Worm (Caenorhabditis elegans) whole organism, L4 larva: ENCODE results near the gene rig-4.

ENCODE experiments used
- F37D6.2 ChIP-seq: sonication (generic microtip); optimal IDR thresholded peaks from 2 replicates; lab custom pipeline; 2016; ENCODE audit warnings: mild to moderate bottlenecking, missing genetic modification characterization, missing compliant biosample characterization
- R02D3.7 ChIP-seq: fragments of 150-350 bp; sonication (generic microtip); optimal IDR thresholded peaks from 3 replicates; lab custom pipeline; 2014; ENCODE audit warnings: missing biosample characterization, missing genetic modification characterization
- T20F7.1 ChIP-seq: fragments of 200-800 bp; sonication (Bioruptor generic); optimal IDR thresholded peaks from 2 replicates; lab custom pipeline; 2018; ENCODE audit warnings: mild to moderate bottlenecking, missing genetic modification characterization, missing compliant biosample characterization
- Y105C5A.15 ChIP-seq: fragments of 200-800 bp; sonication (Bioruptor generic); IDR thresholded peaks from 2 replicates; pipeline ENCODE4 v1.3.6; 2022; ENCODE audit warnings: missing genetic modification characterization, missing compliant biosample characterization
- Y75B8A.6 ChIP-seq: fragments of 200-800 bp; sonication (Bioruptor generic); IDR thresholded peaks from 2 replicates; pipeline ENCODE4 v1.3.6; 2022; ENCODE audit warnings: missing genetic modification reagents, missing genetic modification characterization, missing compliant biosample characterization
- aly-2 ChIP-seq: sonication (generic microtip); optimal IDR thresholded peaks from 2 replicates; lab custom pipeline; 2018; ENCODE audit warnings: missing biosample characterization, missing genetic modification characterization
- arid-1 ChIP-seq: fragments of 200-800 bp; sonication (Bioruptor generic); conservative IDR thresholded peaks from 2 replicates; pipeline ENCODE4 v1.3.6; 2022; ENCODE audit warnings: missing genetic modification reagents, missing genetic modification characterization, missing compliant biosample characterization
- ceh-28 ChIP-seq: fragments of 150-350 bp; optimal IDR thresholded peaks from 2 replicates; lab custom pipeline; 2014; ENCODE audit warnings: missing biosample characterization, missing genetic modification reagents, missing genetic modification characterization
- ceh-32 ChIP-seq: sonication (generic microtip); optimal IDR thresholded peaks from 2 replicates; lab custom pipeline; 2016; ENCODE audit warnings: mild to moderate bottlenecking, missing genetic modification characterization, missing compliant biosample characterization; ENCODE audit not compliant: poor library complexity
- ces-1 ChIP-seq: fragments of 150-350 bp; sonication (generic microtip); optimal IDR thresholded peaks from 4 replicates; lab custom pipeline; 2014; ENCODE audit warnings: missing biosample characterization, missing genetic modification reagents, missing genetic modification characterization
- cey-2 ChIP-seq: sonication (generic microtip); optimal IDR thresholded peaks from 3 replicates; lab custom pipeline; 2017; ENCODE audit warnings: missing genetic modification characterization, mild to moderate bottlenecking, missing compliant biosample characterization, antibody characterized with exemption, borderline replicate concordance; ENCODE audit not compliant: insufficient read depth
- dmd-6 ChIP-seq: fragments of 200-800 bp; sonication (Bioruptor generic); IDR thresholded peaks from 2 replicates; pipeline ENCODE4 v1.3.6; 2022; ENCODE audit warnings: missing genetic modification reagents, missing genetic modification characterization, missing compliant biosample characterization
- dmd-8 ChIP-seq: fragments of 200-800 bp; sonication (Bioruptor generic); IDR thresholded peaks from 2 replicates; pipeline ENCODE4 v1.3.6; 2022; ENCODE audit warnings: missing genetic modification characterization, missing compliant biosample characterization
- dmd-9 ChIP-seq: fragments of 200-800 bp; sonication (Bioruptor generic); IDR thresholded peaks from 2 replicates; pipeline ENCODE4 v1.3.6; 2022; ENCODE audit warnings: missing genetic modification reagents, missing genetic modification characterization, missing compliant biosample characterization
- dpl-1 ChIP-seq: fragments of 150-350 bp; optimal IDR thresholded peaks from 2 replicates; lab custom pipeline; 2014; ENCODE audit warnings: missing biosample characterization, missing genetic modification reagents, missing genetic modification characterization
- duxl-1 ChIP-seq: sonication (generic microtip); optimal IDR thresholded peaks from 2 replicates; lab custom pipeline; 2016; ENCODE audit warnings: mild to moderate bottlenecking, missing genetic modification characterization, moderate library complexity, missing compliant biosample characterization; ENCODE audit not compliant: poor library complexity
- dve-1 ChIP-seq: sonication (generic microtip); optimal IDR thresholded peaks from 2 replicates; lab custom pipeline; 2017; ENCODE audit warnings: antibody characterized with exemption, mild to moderate bottlenecking, missing genetic modification characterization, missing compliant biosample characterization; ENCODE audit not compliant: insufficient read depth
- egl-27 ChIP-seq: sonication (generic microtip); optimal IDR thresholded peaks from 3 replicates; lab custom pipeline; 2017; ENCODE audit warnings: missing biosample characterization, missing genetic modification reagents, missing genetic modification characterization
- egl-43 ChIP-seq: fragments of 200-800 bp; sonication (Bioruptor generic); IDR thresholded peaks from 2 replicates; pipeline ENCODE4 v1.3.6; 2022; ENCODE audit warnings: missing genetic modification reagents, missing genetic modification characterization, missing compliant biosample characterization
- fkh-10 ChIP-seq: fragments of 150-350 bp; optimal IDR thresholded peaks from 2 replicates; lab custom pipeline; 2014; ENCODE audit warnings: missing biosample characterization, missing genetic modification reagents, missing genetic modification characterization
- gei-8 ChIP-seq: fragments of 200-800 bp; sonication (Bioruptor generic); optimal IDR thresholded peaks from 2 replicates; lab custom pipeline; 2018; ENCODE audit warnings: mild to moderate bottlenecking, missing genetic modification characterization, missing compliant biosample characterization
- hlh-11 ChIP-seq: fragments of 200-800 bp; sonication (Bioruptor generic); optimal IDR thresholded peaks from 2 replicates; lab custom pipeline; 2018; ENCODE audit warnings: mild to moderate bottlenecking, missing genetic modification characterization, missing compliant biosample characterization
- hmg-1.1 ChIP-seq: fragments of 200-800 bp; sonication (Bioruptor generic); IDR thresholded peaks from 2 replicates; pipeline ENCODE4 v1.3.6; 2022; ENCODE audit warnings: missing genetic modification reagents, missing genetic modification characterization, missing compliant biosample characterization
- jun-1 ChIP-seq: fragments of 150-350 bp; optimal IDR thresholded peaks from 2 replicates; lab custom pipeline; 2014; ENCODE audit warnings: missing biosample characterization, missing genetic modification reagents, missing genetic modification characterization
- lin-13 ChIP-seq: fragments of 150-350 bp; optimal IDR thresholded peaks from 2 replicates; lab custom pipeline; 2014; ENCODE audit warnings: missing biosample characterization, missing genetic modification reagents, missing genetic modification characterization
- lsy-2 ChIP-seq, 2 experiments: fragments of 150-350 bp in 1 of 2; sonication (generic microtip) in 1 of 2; optimal IDR thresholded peaks; 2 replicates each; lab custom pipeline; 2014 to 2017; ENCODE audit warnings: missing biosample characterization in 2 of 2, missing genetic modification characterization in 2 of 2
- madf-5 ChIP-seq, 2 experiments: fragments of 200-800 bp; sonication (Bioruptor generic); IDR thresholded peaks; 2 replicates each; pipeline ENCODE4 v1.3.6; 2022; ENCODE audit warnings: missing compliant biosample characterization in 2 of 2, missing genetic modification characterization in 2 of 2
- mdl-1 ChIP-seq, 2 experiments: fragments of 150-350 bp in 1 of 2; sonication (generic microtip) in 1 of 2; optimal IDR thresholded peaks; 2 replicates each; lab custom pipeline; 2014 to 2017; ENCODE audit warnings: missing biosample characterization in 2 of 2, missing genetic modification characterization in 2 of 2
- nhr-10 ChIP-seq: fragments of 150-350 bp; optimal IDR thresholded peaks from 2 replicates; lab custom pipeline; 2014; ENCODE audit warnings: missing biosample characterization, missing genetic modification characterization
- nhr-102 ChIP-seq: sonication (generic microtip); optimal IDR thresholded peaks from 2 replicates; lab custom pipeline; 2016; ENCODE audit warnings: mild to moderate bottlenecking, missing genetic modification characterization, moderate library complexity, missing compliant biosample characterization
- nhr-11 ChIP-seq: fragments of 150-350 bp; optimal IDR thresholded peaks from 2 replicates; lab custom pipeline; 2014; ENCODE audit warnings: missing biosample characterization, missing genetic modification characterization
- nhr-111 ChIP-seq: fragments of 200-800 bp; sonication (Bioruptor generic); optimal IDR thresholded peaks from 2 replicates; lab custom pipeline; 2018; ENCODE audit warnings: mild to moderate bottlenecking, missing genetic modification characterization, missing compliant biosample characterization
- nhr-28 ChIP-seq: fragments of 150-350 bp; optimal IDR thresholded peaks from 2 replicates; lab custom pipeline; 2014; ENCODE audit warnings: missing biosample characterization, missing genetic modification characterization
- nhr-76 ChIP-seq: fragments of 150-350 bp; optimal IDR thresholded peaks from 2 replicates; lab custom pipeline; 2014; ENCODE audit warnings: missing biosample characterization, missing genetic modification characterization
- pha-4 ChIP-seq, 2 experiments: fragments of 150-350 bp in 1 of 2; fragments of 200-800 bp in 1 of 2; sonication (Bioruptor generic) in 1 of 2; IDR thresholded peaks in 1 of 2; optimal IDR thresholded peaks in 1 of 2; 2 replicates each; pipeline versions ENCODE4 v1.3.6 to Lab custom; 2014 to 2022; ENCODE audit warnings: missing genetic modification characterization in 2 of 2, missing genetic modification reagents in 2 of 2, missing biosample characterization in 1 of 2, missing compliant biosample characterization in 1 of 2
- pqm-1 ChIP-seq: sonication (generic microtip); optimal IDR thresholded peaks from 2 replicates; lab custom pipeline; 2017; ENCODE audit warnings: missing biosample characterization, missing genetic modification characterization
- saeg-2 ChIP-seq: fragments of 200-800 bp; sonication (Bioruptor generic); IDR thresholded peaks from 2 replicates; pipeline ENCODE4 v1.3.6; 2022; ENCODE audit warnings: missing genetic modification reagents, missing genetic modification characterization, missing compliant biosample characterization
- sdz-12 ChIP-seq: fragments of 200-800 bp; sonication (Bioruptor generic); optimal IDR thresholded peaks from 2 replicates; lab custom pipeline; 2018; ENCODE audit warnings: mild to moderate bottlenecking, missing genetic modification characterization, missing compliant biosample characterization
- set-16 ChIP-seq: fragments of 200-800 bp; sonication (Bioruptor generic); IDR thresholded peaks from 2 replicates; pipeline ENCODE4 v1.3.6; 2022; ENCODE audit warnings: missing genetic modification reagents, missing genetic modification characterization, missing compliant biosample characterization
- tag-97 ChIP-seq: fragments of 200-800 bp; sonication (Bioruptor generic); IDR thresholded peaks from 2 replicates; pipeline ENCODE4 v1.3.6; 2022; ENCODE audit warnings: missing genetic modification characterization, missing compliant biosample characterization
- tra-1 ChIP-seq: fragments of 200-800 bp; sonication (Bioruptor generic); IDR thresholded peaks from 2 replicates; pipeline ENCODE4 v1.3.6; 2022; ENCODE audit warnings: missing genetic modification reagents, missing genetic modification characterization, missing compliant biosample characterization
- unc-39 ChIP-seq: sonication (generic microtip); optimal IDR thresholded peaks from 2 replicates; lab custom pipeline; 2017; ENCODE audit warnings: missing biosample characterization, missing genetic modification characterization
- unc-62 ChIP-seq, 3 experiments: fragments of 150-350 bp in 1 of 3; sonication (generic microtip); optimal IDR thresholded peaks in 2 of 3; peaks in 1 of 3; 1 replicate in 1 of 3; 2 replicates in 2 of 3; lab custom pipeline; 2014 to 2017; ENCODE audit warnings: missing biosample characterization in 3 of 3, missing genetic modification characterization in 3 of 3, missing genetic modification reagents in 3 of 3, missing genotype in 1 of 3
- zfp-2 ChIP-seq: sonication (generic microtip); optimal IDR thresholded peaks from 2 replicates; lab custom pipeline; 2016; ENCODE audit warnings: mild to moderate bottlenecking, missing genetic modification characterization, missing compliant biosample characterization
- zfp-3 ChIP-seq: fragments of 200-800 bp; sonication (Bioruptor generic); conservative IDR thresholded peaks from 2 replicates; pipeline ENCODE4 v1.3.6; 2022; ENCODE audit warnings: missing genetic modification reagents, missing genetic modification characterization, missing compliant biosample characterization
- zip-11 ChIP-seq: fragments of 200-800 bp; sonication (Bioruptor generic); IDR thresholded peaks from 2 replicates; pipeline ENCODE4 v1.3.6; 2022; ENCODE audit warnings: missing genetic modification characterization, missing compliant biosample characterization

The rig-4 gene

DNA sequence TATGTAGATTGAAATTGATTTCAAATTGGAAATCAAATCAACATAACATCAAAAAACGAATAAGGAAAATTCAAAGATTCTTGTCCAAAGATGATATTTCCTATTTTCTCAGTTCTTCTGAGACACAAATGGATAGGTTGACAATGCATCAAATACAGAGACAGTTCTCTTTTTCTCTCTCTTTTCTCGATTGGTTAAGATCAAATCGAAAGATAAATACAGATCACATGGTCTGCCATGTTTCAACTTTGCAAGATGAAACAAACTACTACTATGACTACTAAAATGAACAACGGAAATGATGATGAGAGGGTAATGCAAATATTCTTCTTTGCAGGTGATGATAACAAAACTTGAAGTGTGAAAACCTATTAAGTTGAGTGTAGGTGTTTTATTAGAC, 32.6 kb upstream of the rig-4 start (continued):
- no peak for TF ChIP-seq egl-43 (GFP tag; lab: Robert Waterston, UW)
- no peak for TF ChIP-seq dpl-1 (GFP tag; lab: Kevin White, UChicago)
- TF ChIP-seq mdl-1 (tag; optimal IDR thresholded peaks at IDR 0.05; lab: Kevin White, UChicago) = peak in 1 of 2 experiments; percentile 40
- no peak for TF ChIP-seq unc-39 (tag; lab: Kevin White, UChicago)
- TF ChIP-seq nhr-111 (GFP tag; lab: Kevin White, UChicago) = no peak
- TF ChIP-seq nhr-76 = no peak
- no peak for TF ChIP-seq dmd-9 (GFP tag; lab: Robert Waterston, UW)
- no peak for TF ChIP-seq gei-8 (GFP tag; lab: Kevin White, UChicago)
- TF ChIP-seq hlh-11 (tag; lab: Kevin White, UChicago) = no peak
- no peak for TF ChIP-seq dmd-8
- TF ChIP-seq nhr-10 (tag; lab: Kevin White, UChicago) = no peak
- no peak for TF ChIP-seq ceh-32 (tag; lab: Kevin White, UChicago)
- TF ChIP-seq Y75B8A.6 (GFP tag; lab: Robert Waterston, UW) = no peak
- TF ChIP-seq sdz-12 (GFP tag; lab: Kevin White, UChicago) = no peak
- no peak for TF ChIP-seq pha-4 (GFP tag; IDR thresholded peaks at IDR 0.05; lab: Robert Waterston, UW)
- TF ChIP-seq pha-4 (tag; optimal IDR thresholded peaks at IDR 0.05; lab: Kevin White, UChicago) = no peak
- TF ChIP-seq ces-1 (GFP tag; lab: Kevin White, UChicago) = no peak
- TF ChIP-seq egl-27 = no peak

DNA sequence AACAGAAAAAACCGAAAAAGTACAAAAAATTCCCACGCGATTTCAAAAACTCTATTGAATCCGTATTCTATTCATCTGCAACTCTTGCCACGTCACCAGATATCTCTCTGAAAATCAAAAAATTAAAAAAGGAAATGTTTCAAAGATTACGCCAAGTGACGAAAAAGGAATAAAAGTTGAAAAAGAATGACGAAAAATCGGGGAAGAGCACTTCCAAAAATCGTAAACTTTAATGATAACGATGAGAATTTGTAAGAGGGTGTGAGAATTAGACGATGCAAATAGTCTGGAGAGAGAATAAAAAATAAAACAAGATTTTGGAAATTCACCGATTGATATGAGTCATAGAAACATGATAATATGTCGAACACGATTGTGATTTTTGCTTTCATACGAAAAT, 30.3 kb upstream of the rig-4 start:
- TF ChIP-seq Y105C5A.15 (no peak), T20F7.1 (no peak), zfp-2 (tag; lab: Kevin White, UChicago) (no peak), unc-62 (GFP tag; optimal IDR thresholded peaks at IDR 0.05 in 1 of 2; lab: Kevin White, UChicago) (peak in 1 of 2 experiments; percentile 11), unc-62 (tag; optimal IDR thresholded peaks at IDR 0.05; lab: Kevin White, UChicago) (no peak), pqm-1 (tag; lab: Kevin White, UChicago) (peak; percentile 61)

DNA sequence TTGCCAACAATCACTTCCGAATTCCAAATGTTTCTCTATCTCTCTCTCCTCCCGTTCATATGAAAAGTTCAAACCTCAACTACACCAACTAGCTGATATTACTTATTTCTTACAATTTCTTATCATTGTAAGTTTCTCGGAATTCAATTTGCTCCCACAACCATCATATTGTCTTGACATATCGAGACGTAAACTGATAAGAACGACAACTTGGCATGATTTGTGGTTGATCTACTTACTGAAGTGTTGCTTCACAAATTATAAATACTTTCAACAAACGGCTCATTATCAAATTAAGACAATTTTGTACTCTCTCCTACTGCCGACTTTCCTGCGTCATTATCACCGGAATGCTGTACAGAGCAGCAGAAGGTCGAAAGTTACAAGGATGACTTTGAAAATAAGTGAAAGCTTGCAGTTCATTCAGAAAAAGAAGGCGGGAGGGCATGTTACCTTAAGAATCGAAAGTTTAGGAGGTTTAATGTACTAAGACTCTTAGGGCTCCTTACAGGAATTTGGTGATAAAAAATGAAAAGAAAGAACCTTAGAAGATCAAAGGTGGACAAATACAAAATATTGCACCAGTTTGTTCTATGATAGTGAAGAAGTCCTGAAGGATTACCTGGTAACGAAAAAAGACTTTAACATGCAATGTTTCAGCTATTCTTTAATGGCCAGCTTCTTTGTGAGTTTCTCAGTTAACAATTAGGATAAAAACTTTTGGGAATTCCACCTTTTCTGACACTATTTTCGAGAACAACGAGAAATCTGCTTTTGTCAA, 28.4 kb upstream of the rig-4 start:
- TF ChIP-seq dmd-6 (GFP tag; lab: Robert Waterston, UW) (peak; percentile 97), aly-2 (tag; lab: Kevin White, UChicago) (no peak), zip-11 (GFP tag; lab: Robert Waterston, UW) (no peak), nhr-11 (tag; lab: Kevin White, UChicago) (no peak), F37D6.2 (tag; lab: Kevin White, UChicago) (no peak), duxl-1 (tag; lab: Kevin White, UChicago) (no peak), R02D3.7 (tag; lab: Kevin White, UChicago) (no peak), nhr-28 (tag; lab: Kevin White, UChicago) (peak; percentile 78), ceh-28 (tag; lab: Kevin White, UChicago) (no peak), tra-1 (GFP tag; lab: Robert Waterston, UW) (peak; percentile 87), madf-5 (GFP tag; IDR thresholded peaks at IDR 0.05; lab: Robert Waterston, UW) (no peak), set-16 (GFP tag; lab: Robert Waterston, UW) (no peak), tag-97 (no peak), arid-1 (no peak), dmd-9 (GFP tag; lab: Robert Waterston, UW) (no peak), jun-1 (tag; lab: Kevin White, UChicago) (no peak), hmg-1.1 (GFP tag; lab: Robert Waterston, UW) (no peak), saeg-2 (no peak), lin-13 (GFP tag; lab: Kevin White, UChicago) (no peak), zfp-3 (no peak), fkh-10 (GFP tag; lab: Kevin White, UChicago) (no peak), nhr-102 (peak; percentile 56), egl-27 (no peak), dve-1 (peak; percentile 81), gei-8 (GFP tag; lab: Kevin White, UChicago) (no peak), cey-2 (peak; percentile 29), lsy-2 (tag; optimal IDR thresholded peaks at IDR 0.05; lab: Kevin White, UChicago) (peak in 1 of 2 experiments; percentile 15)
